Fruit fly (Drosophila melanogaster) whole organism, embryonic: ENCODE results near the gene CG33233.

Source experiments
- Ada2b ChIP-seq: fragments of 200-800 bp; sonication (Bioruptor generic); IDR thresholded peaks from 2 replicates; pipeline ENCODE4 v1.3.6; 2022; ENCODE audit warnings: missing biosample characterization, missing genetic modification characterization
- Atf3 ChIP-seq: fragments of 200-800 bp; sonication (Bioruptor generic); optimal IDR thresholded peaks from 3 replicates; lab custom pipeline; 2016; ENCODE audit warnings: missing biosample characterization, missing genetic modification characterization
- BEAF-32 ChIP-seq: fragments of 200-800 bp; sonication (Bioruptor generic); optimal IDR thresholded peaks from 3 replicates; lab custom pipeline; 2017; ENCODE audit warnings: missing biosample characterization, missing genetic modification characterization, mild to moderate bottlenecking, moderate library complexity, missing genetic modification reagents
- Bdp1 ChIP-seq: fragments of 200-800 bp; sonication (Bioruptor generic); optimal IDR thresholded peaks from 3 replicates; lab custom pipeline; 2016; ENCODE audit warnings: missing biosample characterization, missing genetic modification characterization
- CG12071 ChIP-seq: fragments of 200-800 bp; sonication (Bioruptor generic); optimal IDR thresholded peaks from 3 replicates; lab custom pipeline; 2018; ENCODE audit warnings: missing biosample characterization, mild to moderate bottlenecking, missing genetic modification characterization
- CG14050 ChIP-seq: fragments of 200-800 bp; sonication (Bioruptor generic); IDR thresholded peaks from 3 replicates; pipeline ENCODE4 v1.3.6; 2022; ENCODE audit warnings: missing biosample characterization, missing genetic modification characterization
- CG15269 ChIP-seq: fragments of 200-800 bp; sonication (Bioruptor generic); optimal IDR thresholded peaks from 2 replicates; lab custom pipeline; 2018; ENCODE audit warnings: missing biosample characterization, mild to moderate bottlenecking, missing genetic modification characterization, moderate library complexity
- CG1529 ChIP-seq: fragments of 200-800 bp; sonication (Bioruptor generic); optimal IDR thresholded peaks from 3 replicates; lab custom pipeline; 2018; ENCODE audit warnings: missing biosample characterization, missing genetic modification characterization
- CG1603 ChIP-seq: fragments of 200-800 bp; sonication (Bioruptor generic); optimal IDR thresholded peaks from 2 replicates; lab custom pipeline; 2019; ENCODE audit warnings: missing biosample characterization, mild to moderate bottlenecking, missing genetic modification characterization, moderate library complexity
- CG17359 ChIP-seq: fragments of 200-800 bp; sonication (Bioruptor generic); optimal IDR thresholded peaks from 3 replicates; lab custom pipeline; 2018; ENCODE audit warnings: missing biosample characterization, mild to moderate bottlenecking, missing genetic modification characterization, moderate library complexity
- CG17802 ChIP-seq: fragments of 200-800 bp; sonication (Bioruptor generic); optimal IDR thresholded peaks from 2 replicates; lab custom pipeline; 2018; ENCODE audit warnings: missing biosample characterization, mild to moderate bottlenecking, missing genetic modification characterization, moderate library complexity
- CG2116 ChIP-seq: fragments of 200-800 bp; sonication (Bioruptor generic); optimal IDR thresholded peaks from 3 replicates; lab custom pipeline; 2018; ENCODE audit warnings: missing biosample characterization, mild to moderate bottlenecking, missing genetic modification characterization
- CG2678 ChIP-seq: fragments of 200-800 bp; sonication (Bioruptor generic); optimal IDR thresholded peaks from 3 replicates; lab custom pipeline; 2019; ENCODE audit warnings: missing biosample characterization, mild to moderate bottlenecking, missing genetic modification characterization, moderate library complexity
- CG31365 ChIP-seq: fragments of 200-800 bp; sonication (Bioruptor generic); optimal IDR thresholded peaks from 2 replicates; lab custom pipeline; 2018; ENCODE audit warnings: missing biosample characterization, mild to moderate bottlenecking, missing genetic modification characterization
- CG3838 ChIP-seq: fragments of 200-800 bp; sonication (Bioruptor generic); optimal IDR thresholded peaks from 3 replicates; lab custom pipeline; 2016; ENCODE audit warnings: missing biosample characterization, missing genetic modification characterization
- CG4404 ChIP-seq: fragments of 200-800 bp; sonication (Bioruptor generic); IDR thresholded peaks from 2 replicates; pipeline ENCODE4 v1.3.6; 2022; ENCODE audit warnings: missing biosample characterization, missing genetic modification characterization
- CG4617 ChIP-seq: fragments of 200-800 bp; sonication (Bioruptor generic); optimal IDR thresholded peaks from 3 replicates; lab custom pipeline; 2016; ENCODE audit warnings: missing biosample characterization, missing genetic modification characterization, borderline replicate concordance
- CG4730 ChIP-seq: fragments of 200-800 bp; sonication (Bioruptor generic); IDR thresholded peaks from 2 replicates; pipeline ENCODE4 v1.3.6; 2022; ENCODE audit warnings: missing biosample characterization, missing genetic modification characterization
- CG6654 ChIP-seq: fragments of 200-800 bp; sonication (Bioruptor generic); optimal IDR thresholded peaks from 2 replicates; lab custom pipeline; 2017; ENCODE audit warnings: missing biosample characterization, mild to moderate bottlenecking, missing genetic modification characterization
- CG7928 ChIP-seq: fragments of 200-800 bp; sonication (Bioruptor generic); optimal IDR thresholded peaks from 2 replicates; lab custom pipeline; 2017; ENCODE audit warnings: missing biosample characterization, mild to moderate bottlenecking, missing genetic modification characterization
- CG7963 ChIP-seq: fragments of 200-800 bp; sonication (Bioruptor generic); IDR thresholded peaks from 3 replicates; pipeline ENCODE4 v1.3.6; 2022; ENCODE audit warnings: missing biosample characterization, missing genetic modification characterization; ENCODE audit not compliant: partially characterized antibody
- D ChIP-seq, 2 experiments: fragments of 200-800 bp in 1 of 2; fragments of >200 bp in 1 of 2; sonication (Bioruptor generic) in 1 of 2; optimal IDR thresholded peaks; 2 replicates in 1 of 2; 3 replicates in 1 of 2; lab custom pipeline; 2017; ENCODE audit warnings: mild to moderate bottlenecking in 1 of 2, missing biosample characterization in 1 of 2, missing genetic modification characterization in 1 of 2, missing genetic modification reagents in 1 of 2
- Deaf1 ChIP-seq: fragments of 200-800 bp; optimal IDR thresholded peaks from 3 replicates; lab custom pipeline; 2019; ENCODE audit warnings: missing biosample characterization, mild to moderate bottlenecking, missing genetic modification characterization, moderate library complexity
- Elba2 ChIP-seq: fragments of 200-800 bp; sonication (Bioruptor generic); optimal IDR thresholded peaks from 3 replicates; lab custom pipeline; 2016; ENCODE audit warnings: missing biosample characterization, missing genetic modification characterization
- Fer1 ChIP-seq: fragments of 200-800 bp; sonication (Bioruptor generic); optimal IDR thresholded peaks from 2 replicates; lab custom pipeline; 2017; ENCODE audit warnings: missing biosample characterization, mild to moderate bottlenecking, missing genetic modification characterization
- MTF-1 ChIP-seq: fragments of 200-800 bp; sonication (Bioruptor generic); optimal IDR thresholded peaks from 2 replicates; lab custom pipeline; 2018; ENCODE audit warnings: missing biosample characterization, mild to moderate bottlenecking, missing genetic modification characterization, borderline replicate concordance
- Ravus ChIP-seq: fragments of 200-800 bp; sonication (Bioruptor generic); IDR thresholded peaks from 2 replicates; pipeline ENCODE4 v1.3.6; 2022; ENCODE audit warnings: missing biosample characterization, missing genetic modification characterization
- Sox102F ChIP-seq: fragments of 200-800 bp; sonication (Bioruptor generic); optimal IDR thresholded peaks from 2 replicates; lab custom pipeline; 2018; ENCODE audit warnings: missing biosample characterization, mild to moderate bottlenecking, missing genetic modification characterization, moderate library complexity
- Sry-δ ChIP-seq: fragments of 200-800 bp; sonication (Bioruptor generic); optimal IDR thresholded peaks from 2 replicates; lab custom pipeline; 2016; ENCODE audit warnings: missing biosample characterization, missing genetic modification characterization
- Vsx1 ChIP-seq: fragments of 200-800 bp; sonication (Bioruptor generic); optimal IDR thresholded peaks from 2 replicates; lab custom pipeline; 2017; ENCODE audit warnings: missing biosample characterization, mild to moderate bottlenecking, missing genetic modification characterization, missing genetic modification reagents
- az2 ChIP-seq: fragments of 200-800 bp; sonication (Bioruptor generic); optimal IDR thresholded peaks from 3 replicates; lab custom pipeline; 2016; ENCODE audit warnings: missing biosample characterization, missing genetic modification characterization
- bigmax ChIP-seq: fragments of 200-800 bp; sonication (Bioruptor generic); optimal IDR thresholded peaks from 2 replicates; lab custom pipeline; 2018; ENCODE audit warnings: missing biosample characterization, mild to moderate bottlenecking, missing genetic modification characterization
- dan ChIP-seq: fragments of 200-800 bp; sonication (Bioruptor generic); IDR thresholded peaks from 2 replicates; pipeline ENCODE4 v1.3.6; 2022; ENCODE audit warnings: missing biosample characterization, missing genetic modification characterization
- dpn ChIP-seq, 2 experiments: fragments of 200-800 bp; sonication (Bioruptor generic); optimal IDR thresholded peaks; 3 replicates each; lab custom pipeline; 2016; ENCODE audit warnings: missing biosample characterization in 2 of 2, missing genetic modification characterization in 2 of 2
- gcm2 ChIP-seq: fragments of 200-800 bp; sonication (Bioruptor generic); optimal IDR thresholded peaks from 2 replicates; lab custom pipeline; 2016; ENCODE audit warnings: missing biosample characterization, missing genetic modification characterization
- gfzf ChIP-seq: fragments of 200-800 bp; sonication (Bioruptor generic); optimal IDR thresholded peaks from 2 replicates; lab custom pipeline; 2016; ENCODE audit warnings: missing biosample characterization, mild to moderate bottlenecking, missing genetic modification characterization, moderate library complexity
- grn ChIP-seq: fragments of 200-800 bp; sonication (Bioruptor generic); optimal IDR thresholded peaks from 3 replicates; lab custom pipeline; 2017; ENCODE audit warnings: missing biosample characterization, missing genetic modification characterization
- kay ChIP-seq: fragments of 200-800 bp; sonication (Bioruptor generic); optimal IDR thresholded peaks from 2 replicates; lab custom pipeline; 2016; ENCODE audit warnings: missing biosample characterization, missing genetic modification characterization
- knrl ChIP-seq: fragments of 200-800 bp; sonication (Bioruptor generic); IDR thresholded peaks from 3 replicates; pipeline ENCODE4 v1.3.6; 2022; ENCODE audit warnings: missing biosample characterization, missing genetic modification characterization; ENCODE audit not compliant: partially characterized antibody
- lbe ChIP-seq: fragments of 200-800 bp; sonication (Bioruptor generic); optimal IDR thresholded peaks from 2 replicates; lab custom pipeline; 2016; ENCODE audit warnings: missing biosample characterization, mild to moderate bottlenecking, missing genetic modification characterization
- nerfin-2 ChIP-seq: fragments of 200-800 bp; sonication (Bioruptor generic); IDR thresholded peaks from 2 replicates; pipeline ENCODE4 v1.3.6; 2022; ENCODE audit warnings: missing biosample characterization, missing genetic modification characterization; ENCODE audit not compliant: partially characterized antibody
- onecut ChIP-seq: fragments of 200-800 bp; sonication (Bioruptor generic); IDR thresholded peaks from 2 replicates; pipeline ENCODE4 v1.3.6; 2022; ENCODE audit warnings: missing biosample characterization, missing genetic modification characterization
- pzg ChIP-seq: fragments of 200-800 bp; sonication (Bioruptor generic); optimal IDR thresholded peaks from 3 replicates; lab custom pipeline; 2018; ENCODE audit warnings: missing biosample characterization, mild to moderate bottlenecking, missing genetic modification characterization, moderate library complexity
- ro ChIP-seq: fragments of 200-800 bp; sonication (Bioruptor generic); IDR thresholded peaks from 2 replicates; pipeline ENCODE4 v1.3.6; 2022; ENCODE audit warnings: missing biosample characterization, missing genetic modification characterization
- scrt ChIP-seq: fragments of 200-800 bp; sonication (Bioruptor generic); optimal IDR thresholded peaks from 2 replicates; lab custom pipeline; 2018; ENCODE audit warnings: missing biosample characterization, mild to moderate bottlenecking, missing genetic modification characterization, moderate library complexity
- sisA ChIP-seq: fragments of 200-800 bp; sonication (Bioruptor generic); IDR thresholded peaks from 2 replicates; pipeline ENCODE4 v1.3.6; 2022; ENCODE audit warnings: missing biosample characterization, missing genetic modification characterization
- sob ChIP-seq: fragments of 200-800 bp; sonication (Bioruptor generic); IDR thresholded peaks from 2 replicates; pipeline ENCODE4 v1.3.6; 2022; ENCODE audit warnings: missing biosample characterization, missing genetic modification characterization
- sr ChIP-seq: fragments of 200-800 bp; sonication (Bioruptor generic); IDR thresholded peaks from 3 replicates; pipeline ENCODE4 v1.3.6; 2022; ENCODE audit warnings: missing biosample characterization, missing genetic modification characterization
- sug ChIP-seq: fragments of 200-800 bp; optimal IDR thresholded peaks from 2 replicates; lab custom pipeline; 2019; ENCODE audit warnings: missing biosample characterization, mild to moderate bottlenecking, missing genetic modification characterization, moderate library complexity
- ttk ChIP-seq: fragments of 200-800 bp; sonication (Bioruptor generic); IDR thresholded peaks from 2 replicates; pipeline ENCODE4 v2.1.2; 2022; ENCODE audit warnings: missing biosample characterization, missing genetic modification characterization

The CG33233 gene

DNA sequence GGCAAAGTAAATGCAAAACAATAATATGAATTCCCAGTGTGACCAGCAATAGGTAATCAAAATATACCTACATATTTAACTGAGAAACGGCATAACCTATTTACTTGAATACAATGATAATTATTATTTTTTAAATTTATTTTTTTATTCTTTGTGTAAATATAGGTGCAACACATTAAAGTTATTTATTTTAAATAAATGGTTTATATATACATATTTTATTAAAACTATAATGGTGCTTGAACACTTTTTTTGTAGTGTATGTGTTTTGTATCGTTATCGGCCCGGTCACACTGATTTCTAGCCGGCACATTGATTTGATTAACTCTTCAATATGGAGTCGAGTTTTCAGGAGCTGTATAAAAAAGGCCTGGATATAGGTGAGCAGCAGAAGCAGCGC is 7.6 kb upstream of the CG33233 start, which contains the start of the genes ProRS-m, CG42304 and Snup (continued):
- TF ChIP-seq Fer1 (GFP tag; lab: Kevin White, UChicago) (no peak), sr (no peak), CG4404 (peak; percentile 59), kay (GFP tag; lab: Kevin White, UChicago) (no peak), bigmax (GFP tag; lab: Kevin White, UChicago) (peak; percentile 73), CG1603 (tag; lab: Kevin White, UChicago) (no peak), Sry-δ (GFP tag; lab: Kevin White, UChicago) (no peak), gcm2 (no peak), CG31365 (no peak), CG15269 (tag; lab: Kevin White, UChicago) (peak; percentile 54), CG3838 (no peak), CG6654 (GFP tag; lab: Kevin White, UChicago) (no peak), CG1529 (GFP tag; lab: Kevin White, UChicago) (no peak), sisA (GFP tag; lab: Robert Waterston, UW) (peak; percentile 73), lbe (GFP tag; lab: Kevin White, UChicago) (no peak), CG14050 (peak; percentile 31; the same call in 2 of the 3 replicates), Deaf1 (tag; lab: Kevin White, UChicago) (no peak), knrl (GFP tag; lab: Robert Waterston, UW) (no peak), Ravus (no peak), CG4730 (GFP tag; lab: Robert Waterston, UW) (peak; percentile 68; the same call in 1 of the 2 replicates), CG4617 (GFP tag; lab: Kevin White, UChicago) (peak; percentile 36), az2 (peak; percentile 22), Vsx1 (GFP tag; lab: Kevin White, UChicago) (no peak), Ada2b (GFP tag; lab: Robert Waterston, UW) (peak; percentile 30; the same call in 1 of the 2 replicates), D (optimal IDR thresholded peaks at IDR 0.05; lab: Kevin White, UChicago) (no peak), D (GFP tag; optimal IDR thresholded peaks at IDR 0.05; lab: Kevin White, UChicago) (no peak), grn (GFP tag; lab: Kevin White, UChicago) (no peak), scrt (GFP tag; lab: Kevin White, UChicago) (peak; percentile 13), CG12071 (GFP tag; lab: Kevin White, UChicago) (no peak), pzg (GFP tag; lab: Kevin White, UChicago) (peak; percentile 18), ro (GFP tag; lab: Robert Waterston, UW) (peak; percentile 52; the same call in 1 of the 2 replicates), sob (GFP tag; lab: Robert Waterston, UW) (peak; percentile 18; the same call in 1 of the 2 replicates), CG2116 (GFP tag; lab: Kevin White, UChicago) (peak; percentile 41), MTF-1 (no peak), dan (GFP tag; lab: Robert Waterston, UW) (no peak), sug (tag; lab: Kevin White, UChicago) (peak; percentile 28), CG7928 (GFP tag; lab: Kevin White, UChicago) (no peak), dpn (GFP tag; optimal IDR thresholded peaks at IDR 0.05; lab: Kevin White, UChicago) (no peak), CG17802 (tag; lab: Kevin White, UChicago) (no peak), onecut (GFP tag; lab: Robert Waterston, UW) (no peak), BEAF-32 (GFP tag; lab: Kevin White, UChicago) (no peak), CG2678 (tag; lab: Kevin White, UChicago) (no peak), CG7963 (GFP tag; lab: Robert Waterston, UW) (no peak), CG17359 (tag; lab: Kevin White, UChicago) (no peak), nerfin-2 (GFP tag; lab: Robert Waterston, UW) (no peak), Bdp1 (GFP tag; lab: Kevin White, UChicago) (no peak), ttk (GFP tag; lab: Robert Waterston, UW) (peak; percentile 78), Atf3 (no peak), Sox102F (GFP tag; lab: Kevin White, UChicago) (peak; percentile 62), gfzf (GFP tag; lab: Kevin White, UChicago) (peak; percentile 56), Elba2 (GFP tag; lab: Kevin White, UChicago) (no peak)
